Fruit fly (Drosophila melanogaster) whole organism, prepupa: ENCODE data around the gene CG5062.
A peak's percentile ranks its signal among the peaks of the same experiment; 100 is the strongest.

ENCODE experiments used
- Blimp-1 ChIP-seq: fragments of 200-800 bp; sonication (Bioruptor generic); optimal IDR thresholded peaks from 3 replicates; lab custom pipeline; 2017; ENCODE audit warnings: missing biosample characterization, missing genetic modification characterization, mild to moderate bottlenecking, moderate library complexity, missing genetic modification reagents
- CG10631 ChIP-seq: fragments of 200-800 bp; sonication (Bioruptor generic); optimal IDR thresholded peaks from 2 replicates; lab custom pipeline; 2016; ENCODE audit warnings: missing biosample characterization, missing genetic modification characterization
- CG11294 ChIP-seq: fragments of 200-800 bp; sonication (Bioruptor generic); IDR thresholded peaks from 2 replicates; pipeline ENCODE4 v1.3.6; 2022; ENCODE audit warnings: missing biosample characterization, missing genetic modification characterization
- CG11762 ChIP-seq: fragments of 200-800 bp; sonication (Bioruptor generic); optimal IDR thresholded peaks from 3 replicates; lab custom pipeline; 2016; ENCODE audit warnings: missing biosample characterization, missing genetic modification characterization; ENCODE audit not compliant: insufficient read depth
- CG11902 ChIP-seq: fragments of 200-800 bp; sonication (Bioruptor generic); optimal IDR thresholded peaks from 3 replicates; lab custom pipeline; 2016; ENCODE audit warnings: missing biosample characterization, missing genetic modification characterization
- CG15336 ChIP-seq: fragments of 200-800 bp; sonication (Bioruptor generic); IDR thresholded peaks from 2 replicates; pipeline ENCODE4 v1.3.6; 2022; ENCODE audit warnings: missing biosample characterization, missing genetic modification characterization
- CG16779 ChIP-seq: fragments of 200-800 bp; sonication (Bioruptor generic); optimal IDR thresholded peaks from 3 replicates; lab custom pipeline; 2017; ENCODE audit warnings: missing biosample characterization, mild to moderate bottlenecking, missing genetic modification characterization
- CG32006 ChIP-seq: fragments of 200-800 bp; sonication (Bioruptor generic); optimal IDR thresholded peaks from 3 replicates; lab custom pipeline; 2017; ENCODE audit warnings: missing biosample characterization, mild to moderate bottlenecking, missing genetic modification characterization
- CG34406 ChIP-seq: fragments of 200-800 bp; sonication (Bioruptor generic); optimal IDR thresholded peaks from 3 replicates; lab custom pipeline; 2016; ENCODE audit warnings: missing biosample characterization, missing genetic modification characterization
- CG3919 ChIP-seq: fragments of 200-800 bp; sonication (Bioruptor generic); optimal IDR thresholded peaks from 3 replicates; lab custom pipeline; 2016; ENCODE audit warnings: missing biosample characterization, missing genetic modification characterization
- CG4318 ChIP-seq: fragments of 200-800 bp; sonication (Bioruptor generic); optimal IDR thresholded peaks from 3 replicates; lab custom pipeline; 2017; ENCODE audit warnings: missing biosample characterization, mild to moderate bottlenecking, missing genetic modification characterization
- CG6163 ChIP-seq: fragments of 200-800 bp; sonication (Bioruptor generic); IDR thresholded peaks from 3 replicates; pipeline ENCODE4 v1.3.6; 2022; ENCODE audit warnings: missing biosample characterization, missing genetic modification characterization
- CG6808 ChIP-seq: fragments of 200-800 bp; sonication (Bioruptor generic); optimal IDR thresholded peaks from 3 replicates; lab custom pipeline; 2017; ENCODE audit warnings: missing biosample characterization, missing genetic modification characterization, mild to moderate bottlenecking, moderate library complexity, missing genetic modification reagents
- CG6854 ChIP-seq: fragments of 200-800 bp; sonication (Bioruptor generic); optimal IDR thresholded peaks from 2 replicates; lab custom pipeline; 2017; ENCODE audit warnings: missing biosample characterization, mild to moderate bottlenecking, missing genetic modification characterization
- CG9139 ChIP-seq: fragments of 200-800 bp; sonication (Bioruptor generic); optimal IDR thresholded peaks from 3 replicates; lab custom pipeline; 2017; ENCODE audit warnings: missing biosample characterization, mild to moderate bottlenecking, missing genetic modification characterization
- Eip75B ChIP-seq: fragments of 200-800 bp; sonication (Bioruptor generic); optimal IDR thresholded peaks from 3 replicates; lab custom pipeline; 2016; ENCODE audit warnings: missing biosample characterization, missing genetic modification characterization
- Eip78C ChIP-seq: fragments of 200-800 bp; sonication (Bioruptor generic); peaks from one replicate; lab custom pipeline; 2016; ENCODE audit warnings: missing biosample characterization, missing genetic modification characterization
- Eip93F ChIP-seq: fragments of 200-800 bp; sonication (Bioruptor generic); optimal IDR thresholded peaks from 2 replicates; lab custom pipeline; 2016; ENCODE audit warnings: missing biosample characterization, mild to moderate bottlenecking, missing genetic modification characterization
- Gug ChIP-seq: fragments of 200-800 bp; sonication (Bioruptor generic); IDR thresholded peaks from 2 replicates; pipeline ENCODE4 v1.3.6; 2022; ENCODE audit warnings: missing biosample characterization, missing genetic modification characterization
- Hr4 ChIP-seq: fragments of 200-800 bp; sonication (Bioruptor generic); optimal IDR thresholded peaks from 3 replicates; lab custom pipeline; 2016; ENCODE audit warnings: missing biosample characterization, missing genetic modification characterization
- Lpt ChIP-seq: fragments of 200-800 bp; sonication (Bioruptor generic); optimal IDR thresholded peaks from 3 replicates; lab custom pipeline; 2016; ENCODE audit warnings: missing biosample characterization, missing genetic modification characterization
- OdsH ChIP-seq: fragments of 200-800 bp; sonication (Bioruptor generic); optimal IDR thresholded peaks from 3 replicates; lab custom pipeline; 2016; ENCODE audit warnings: missing biosample characterization, missing genetic modification characterization
- Smox ChIP-seq: fragments of 200-800 bp; sonication (Bioruptor generic); optimal IDR thresholded peaks from 3 replicates; lab custom pipeline; 2016; ENCODE audit warnings: missing biosample characterization, missing genetic modification characterization
- Sox102F ChIP-seq: fragments of 200-800 bp; sonication (Bioruptor generic); optimal IDR thresholded peaks from 2 replicates; lab custom pipeline; 2016; ENCODE audit warnings: missing biosample characterization, mild to moderate bottlenecking, missing genetic modification characterization
- Sox14 ChIP-seq: fragments of 200-800 bp; sonication (Bioruptor generic); optimal IDR thresholded peaks from 3 replicates; lab custom pipeline; 2016; ENCODE audit warnings: missing biosample characterization, missing genetic modification characterization
- Sox15 ChIP-seq: fragments of 200-800 bp; sonication (Bioruptor generic); optimal IDR thresholded peaks from 3 replicates; lab custom pipeline; 2016; ENCODE audit warnings: missing biosample characterization, missing genetic modification characterization
- acj6 ChIP-seq: fragments of 200-800 bp; sonication (Bioruptor generic); optimal IDR thresholded peaks from 3 replicates; lab custom pipeline; 2016; ENCODE audit warnings: missing biosample characterization, missing genetic modification characterization
- esn ChIP-seq: fragments of 200-800 bp; sonication (Bioruptor generic); optimal IDR thresholded peaks from 2 replicates; lab custom pipeline; 2016; ENCODE audit warnings: missing biosample characterization, mild to moderate bottlenecking, missing genetic modification characterization, moderate library complexity
- fd59A ChIP-seq: fragments of 200-800 bp; sonication (Bioruptor generic); optimal IDR thresholded peaks from 2 replicates; lab custom pipeline; 2017; ENCODE audit warnings: missing biosample characterization, mild to moderate bottlenecking, missing genetic modification characterization, missing genetic modification reagents
- fd85E ChIP-seq: fragments of 200-800 bp; sonication (Bioruptor generic); optimal IDR thresholded peaks from 3 replicates; lab custom pipeline; 2016; ENCODE audit warnings: missing biosample characterization, missing genetic modification characterization
- fkh ChIP-seq: fragments of 200-800 bp; sonication (Bioruptor generic); optimal IDR thresholded peaks from 3 replicates; lab custom pipeline; 2017; ENCODE audit warnings: missing biosample characterization, mild to moderate bottlenecking, missing genetic modification characterization, moderate library complexity
- lz ChIP-seq: fragments of 200-800 bp; sonication (Bioruptor generic); optimal IDR thresholded peaks from 3 replicates; lab custom pipeline; 2016; ENCODE audit warnings: missing biosample characterization, missing genetic modification characterization
- pdm3 ChIP-seq: fragments of 200-800 bp; sonication (Bioruptor generic); optimal IDR thresholded peaks from 3 replicates; lab custom pipeline; 2016; ENCODE audit warnings: missing biosample characterization, missing genetic modification characterization
- salr ChIP-seq, 2 experiments: fragments of 200-800 bp; sonication (Bioruptor generic); optimal IDR thresholded peaks; 3 replicates each; lab custom pipeline; 2016 to 2018; ENCODE audit warnings: missing biosample characterization in 2 of 2, missing genetic modification characterization in 2 of 2, mild to moderate bottlenecking in 1 of 2
- ss ChIP-seq, 2 experiments: fragments of 200-800 bp; sonication (Bioruptor generic); optimal IDR thresholded peaks; 2 replicates in 1 of 2; 3 replicates in 1 of 2; lab custom pipeline; 2017 to 2018; ENCODE audit warnings: mild to moderate bottlenecking in 2 of 2, missing biosample characterization in 2 of 2, missing genetic modification characterization in 2 of 2, moderate library complexity in 1 of 2
- svp ChIP-seq: fragments of 200-800 bp; sonication (Bioruptor generic); peaks from one replicate; lab custom pipeline; 2016; ENCODE audit warnings: missing biosample characterization, missing genetic modification characterization

CG5062 gene

dm6 chrX:5182269-5182668 lies at the start of gene CG5062:
TSS of gene CG5062 (minus strand) at chrX:5182369.
- TF ChIP-seq Lpt (GFP tag; lab: Kevin White, UChicago) (no peak), salr (GFP tag; optimal IDR thresholded peaks at IDR 0.05; lab: Kevin White, UChicago) (no peak), Eip93F (GFP tag; lab: Kevin White, UChicago) (no peak), fkh (GFP tag; lab: Kevin White, UChicago) (no peak), CG11762 (no peak), CG6854 (GFP tag; lab: Kevin White, UChicago) (no peak), CG6808 (GFP tag; lab: Kevin White, UChicago) (no peak), svp (no peak), CG3919 (GFP tag; lab: Kevin White, UChicago) (no peak)

dm6 chrX:5206152-5206551 lies 24.0 kb upstream of the CG5062 start:
- no peak for TF ChIP-seq CG15336 (GFP tag; lab: Robert Waterston, UW)
- no peak for TF ChIP-seq CG6163
- no peak for TF ChIP-seq Smox (GFP tag; lab: Kevin White, UChicago)
- no peak for TF ChIP-seq Hr4 (GFP tag; lab: Kevin White, UChicago)
- no peak for TF ChIP-seq CG6808 (GFP tag; lab: Kevin White, UChicago)
- TF ChIP-seq CG10631 (GFP tag; lab: Kevin White, UChicago), result no peak
- no peak for TF ChIP-seq fkh (GFP tag; lab: Kevin White, UChicago)
- no peak for TF ChIP-seq CG32006 (GFP tag; lab: Kevin White, UChicago)
- no peak for TF ChIP-seq CG3919 (GFP tag; lab: Kevin White, UChicago)
- no peak for TF ChIP-seq esn
- TF ChIP-seq CG9139, result no peak
- TF ChIP-seq Sox15 (GFP tag; lab: Kevin White, UChicago), result no peak
- no peak for TF ChIP-seq OdsH (GFP tag; lab: Kevin White, UChicago)
- no peak for TF ChIP-seq Blimp-1 (GFP tag; lab: Kevin White, UChicago)
- TF ChIP-seq acj6 (GFP tag; lab: Kevin White, UChicago), result no peak
- TF ChIP-seq CG16779 (tag; lab: Kevin White, UChicago), result no peak
- no peak for TF ChIP-seq Gug (GFP tag; lab: Robert Waterston, UW)
- no peak for TF ChIP-seq CG11294 (GFP tag; lab: Robert Waterston, UW)

DNA sequence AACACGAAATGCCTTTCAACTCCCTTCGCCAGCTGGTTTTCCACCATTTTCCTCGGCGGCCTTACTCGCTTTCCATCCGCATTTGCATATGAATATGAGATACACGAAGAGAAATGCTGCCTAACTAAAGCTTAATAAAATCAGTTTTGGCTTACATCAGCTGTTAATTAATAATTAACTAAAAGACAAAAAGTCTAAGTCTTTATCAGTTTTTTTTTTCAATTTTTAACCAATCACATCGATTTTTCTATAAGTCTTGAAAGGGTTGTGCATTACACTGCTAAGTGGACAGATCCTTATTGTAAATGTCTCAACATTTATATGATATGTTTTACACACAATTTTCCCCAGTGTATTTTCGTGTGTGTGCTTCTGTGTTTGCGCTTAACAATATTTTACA lies 21.5 kb upstream of the CG5062 start:
- TF ChIP-seq Lpt (GFP tag; lab: Kevin White, UChicago) (no peak), CG34406 (GFP tag; lab: Kevin White, UChicago) (no peak), CG10631 (GFP tag; lab: Kevin White, UChicago) (no peak), Eip78C (peak; percentile 55), fd59A (no peak), CG15336 (GFP tag; lab: Robert Waterston, UW) (no peak), Hr4 (GFP tag; lab: Kevin White, UChicago) (peak; percentile 41), CG6808 (GFP tag; lab: Kevin White, UChicago) (no peak), fd85E (no peak)

- TF ChIP-seq CG11762 (no peak), Hr4 (GFP tag; lab: Kevin White, UChicago) (no peak), ss (GFP tag; optimal IDR thresholded peaks at IDR 0.05; lab: Kevin White, UChicago) (peak in 1 of 2 experiments; percentile 21), lz (no peak), Sox14 (GFP tag; lab: Kevin White, UChicago) (no peak), Sox102F (GFP tag; lab: Kevin White, UChicago) (no peak), CG6163 (0 out of 3 replicates have a peak, but pooled peaks have one; percentile 9), Gug (GFP tag; lab: Robert Waterston, UW) (no peak), CG3919 (GFP tag; lab: Kevin White, UChicago) (no peak), CG4318 (GFP tag; lab: Kevin White, UChicago) (no peak), fd85E (no peak), CG11902 (no peak), pdm3 (GFP tag; lab: Kevin White, UChicago) (no peak), Eip78C (peak; percentile 57), svp (peak; percentile 68), Eip75B (GFP tag; lab: Kevin White, UChicago) (no peak)
Observed at dm6 chrX:5189312-5189711, 7.1 kb upstream of the CG5062 start.
